Worm (Caenorhabditis elegans) whole organism, L4 larva: ENCODE measurements around the gene ZK757.1.

Source experiments
- D1046.2 ChIP-seq: fragments of 200-800 bp; sonication (Bioruptor generic); IDR thresholded peaks from 2 replicates; pipeline ENCODE4 v1.3.6; 2022; ENCODE audit warnings: missing genetic modification characterization, missing compliant biosample characterization
- F44E2.7 ChIP-seq: fragments of 200-800 bp; sonication (Bioruptor generic); IDR thresholded peaks from 2 replicates; pipeline ENCODE4 v2.1.2; 2022; ENCODE audit warnings: missing genetic modification characterization, missing compliant biosample characterization
- T20F7.1 ChIP-seq: fragments of 200-800 bp; sonication (Bioruptor generic); optimal IDR thresholded peaks from 2 replicates; lab custom pipeline; 2018; ENCODE audit warnings: mild to moderate bottlenecking, missing genetic modification characterization, missing compliant biosample characterization
- ZK337.2 ChIP-seq: fragments of 200-800 bp; sonication (Bioruptor generic); IDR thresholded peaks from 2 replicates; pipeline ENCODE4 v1.3.6; 2022; ENCODE audit warnings: missing genetic modification reagents, missing genetic modification characterization, missing compliant biosample characterization
- ZK546.5 ChIP-seq, 2 experiments: sonication (generic microtip); optimal IDR thresholded peaks; 2 replicates each; lab custom pipeline; 2017; ENCODE audit warnings: missing biosample characterization in 2 of 2, missing genetic modification characterization in 2 of 2
- ama-1 ChIP-seq: fragments of 150-350 bp; optimal IDR thresholded peaks from 2 replicates; lab custom pipeline; 2014; ENCODE audit warnings: inconsistent platforms, mixed read lengths
- arid-1 ChIP-seq: fragments of 200-800 bp; sonication (Bioruptor generic); conservative IDR thresholded peaks from 2 replicates; pipeline ENCODE4 v1.3.6; 2022; ENCODE audit warnings: missing genetic modification reagents, missing genetic modification characterization, missing compliant biosample characterization
- attf-4 ChIP-seq: sonication (generic microtip); optimal IDR thresholded peaks from 3 replicates; lab custom pipeline; 2017; ENCODE audit warnings: missing biosample characterization, missing genetic modification characterization
- ceh-28 ChIP-seq: fragments of 150-350 bp; optimal IDR thresholded peaks from 2 replicates; lab custom pipeline; 2014; ENCODE audit warnings: missing biosample characterization, missing genetic modification reagents, missing genetic modification characterization
- ceh-44 ChIP-seq: fragments of 200-800 bp; sonication (Bioruptor generic); IDR thresholded peaks from 2 replicates; pipeline ENCODE4 v1.3.6; 2022; ENCODE audit warnings: missing genetic modification reagents, missing genetic modification characterization, missing compliant biosample characterization
- ceh-62 ChIP-seq: sonication (generic microtip); optimal IDR thresholded peaks from 2 replicates; lab custom pipeline; 2017; ENCODE audit warnings: missing biosample characterization, missing genetic modification characterization
- ces-1 ChIP-seq: fragments of 150-350 bp; sonication (generic microtip); optimal IDR thresholded peaks from 4 replicates; lab custom pipeline; 2014; ENCODE audit warnings: missing biosample characterization, missing genetic modification reagents, missing genetic modification characterization
- cey-2 ChIP-seq: sonication (generic microtip); optimal IDR thresholded peaks from 3 replicates; lab custom pipeline; 2017; ENCODE audit warnings: missing genetic modification characterization, mild to moderate bottlenecking, missing compliant biosample characterization, antibody characterized with exemption, borderline replicate concordance; ENCODE audit not compliant: insufficient read depth
- daf-16 ChIP-seq, 3 experiments: sonication (generic microtip); optimal IDR thresholded peaks; 2 replicates each; lab custom pipeline; 2016 to 2017; ENCODE audit warnings: missing genetic modification characterization in 3 of 3, missing genetic modification reagents in 3 of 3, mild to moderate bottlenecking in 2 of 3, missing compliant biosample characterization in 2 of 3, missing biosample characterization in 1 of 3, moderate library complexity in 1 of 3
- dmd-6 ChIP-seq: fragments of 200-800 bp; sonication (Bioruptor generic); IDR thresholded peaks from 2 replicates; pipeline ENCODE4 v1.3.6; 2022; ENCODE audit warnings: missing genetic modification reagents, missing genetic modification characterization, missing compliant biosample characterization
- dmd-8 ChIP-seq: fragments of 200-800 bp; sonication (Bioruptor generic); IDR thresholded peaks from 2 replicates; pipeline ENCODE4 v1.3.6; 2022; ENCODE audit warnings: missing genetic modification characterization, missing compliant biosample characterization
- dve-1 ChIP-seq: sonication (generic microtip); optimal IDR thresholded peaks from 2 replicates; lab custom pipeline; 2017; ENCODE audit warnings: antibody characterized with exemption, mild to moderate bottlenecking, missing genetic modification characterization, missing compliant biosample characterization; ENCODE audit not compliant: insufficient read depth
- egl-27 ChIP-seq: sonication (generic microtip); optimal IDR thresholded peaks from 3 replicates; lab custom pipeline; 2017; ENCODE audit warnings: missing biosample characterization, missing genetic modification reagents, missing genetic modification characterization
- egl-43 ChIP-seq: fragments of 200-800 bp; sonication (Bioruptor generic); IDR thresholded peaks from 2 replicates; pipeline ENCODE4 v1.3.6; 2022; ENCODE audit warnings: missing genetic modification reagents, missing genetic modification characterization, missing compliant biosample characterization
- fos-1 ChIP-seq: fragments of 150-350 bp; optimal IDR thresholded peaks from 2 replicates; lab custom pipeline; 2014; ENCODE audit warnings: missing biosample characterization, missing genetic modification characterization
- hlh-30 ChIP-seq: sonication (generic microtip); optimal IDR thresholded peaks from 2 replicates; lab custom pipeline; 2017; ENCODE audit warnings: antibody characterized with exemption, mild to moderate bottlenecking, missing genetic modification characterization, missing compliant biosample characterization; ENCODE audit not compliant: insufficient read depth
- lin-1 ChIP-seq: fragments of 200-800 bp; sonication (Bioruptor generic); IDR thresholded peaks from 2 replicates; pipeline ENCODE4 v1.3.6; 2022; ENCODE audit warnings: missing genetic modification reagents, missing genetic modification characterization, missing compliant biosample characterization
- lin-15B ChIP-seq: fragments of 150-350 bp; sonication (generic microtip); optimal IDR thresholded peaks from 3 replicates; lab custom pipeline; 2014; ENCODE audit warnings: missing biosample characterization, missing genetic modification characterization
- mep-1 ChIP-seq: fragments of 150-350 bp; sonication (generic microtip); optimal IDR thresholded peaks from 3 replicates; lab custom pipeline; 2014; ENCODE audit warnings: missing biosample characterization, missing genetic modification characterization
- mxl-2 ChIP-seq: fragments of 200-800 bp; sonication (Bioruptor generic); conservative IDR thresholded peaks from 2 replicates; pipeline ENCODE4 v1.3.6; 2022; ENCODE audit warnings: missing genetic modification reagents, missing genetic modification characterization, missing compliant biosample characterization
- nhr-11 ChIP-seq: fragments of 150-350 bp; optimal IDR thresholded peaks from 2 replicates; lab custom pipeline; 2014; ENCODE audit warnings: missing biosample characterization, missing genetic modification characterization
- nhr-111 ChIP-seq: fragments of 200-800 bp; sonication (Bioruptor generic); optimal IDR thresholded peaks from 2 replicates; lab custom pipeline; 2018; ENCODE audit warnings: mild to moderate bottlenecking, missing genetic modification characterization, missing compliant biosample characterization
- nhr-42 ChIP-seq: fragments of 200-800 bp; sonication (Bioruptor generic); IDR thresholded peaks from 2 replicates; pipeline ENCODE4 v1.3.6; 2022; ENCODE audit warnings: missing genetic modification characterization, missing compliant biosample characterization
- nhr-48 ChIP-seq: sonication (generic microtip); optimal IDR thresholded peaks from 2 replicates; lab custom pipeline; 2016; ENCODE audit warnings: mild to moderate bottlenecking, missing genetic modification characterization, missing compliant biosample characterization
- pha-4 ChIP-seq, 2 experiments: fragments of 150-350 bp in 1 of 2; fragments of 200-800 bp in 1 of 2; sonication (Bioruptor generic) in 1 of 2; IDR thresholded peaks in 1 of 2; optimal IDR thresholded peaks in 1 of 2; 2 replicates each; pipeline versions ENCODE4 v1.3.6 to Lab custom; 2014 to 2022; ENCODE audit warnings: missing genetic modification characterization in 2 of 2, missing genetic modification reagents in 2 of 2, missing biosample characterization in 1 of 2, missing compliant biosample characterization in 1 of 2
- php-3 ChIP-seq: fragments of 200-800 bp; sonication (Bioruptor generic); IDR thresholded peaks from 2 replicates; pipeline ENCODE4 v1.3.6; 2022; ENCODE audit warnings: missing genetic modification reagents, missing genetic modification characterization, missing compliant biosample characterization
- pqm-1 ChIP-seq: sonication (generic microtip); optimal IDR thresholded peaks from 2 replicates; lab custom pipeline; 2017; ENCODE audit warnings: missing biosample characterization, missing genetic modification characterization
- snpc-4 ChIP-seq: fragments of 150-350 bp; optimal IDR thresholded peaks from 2 replicates; lab custom pipeline; 2014; ENCODE audit warnings: missing biosample characterization, missing genetic modification characterization
- spr-1 ChIP-seq: sonication (generic microtip); optimal IDR thresholded peaks from 2 replicates; lab custom pipeline; 2016; ENCODE audit warnings: mild to moderate bottlenecking, missing genetic modification characterization, missing compliant biosample characterization
- spr-3 ChIP-seq: fragments of 200-800 bp; sonication (Bioruptor generic); optimal IDR thresholded peaks from 2 replicates; lab custom pipeline; 2018; ENCODE audit warnings: mild to moderate bottlenecking, missing genetic modification characterization, missing compliant biosample characterization
- tra-1 ChIP-seq: fragments of 200-800 bp; sonication (Bioruptor generic); IDR thresholded peaks from 2 replicates; pipeline ENCODE4 v1.3.6; 2022; ENCODE audit warnings: missing genetic modification reagents, missing genetic modification characterization, missing compliant biosample characterization
- unc-39 ChIP-seq: sonication (generic microtip); optimal IDR thresholded peaks from 2 replicates; lab custom pipeline; 2017; ENCODE audit warnings: missing biosample characterization, missing genetic modification characterization
- unc-62 ChIP-seq, 3 experiments: fragments of 150-350 bp in 1 of 3; sonication (generic microtip); optimal IDR thresholded peaks in 2 of 3; peaks in 1 of 3; 1 replicate in 1 of 3; 2 replicates in 2 of 3; lab custom pipeline; 2014 to 2017; ENCODE audit warnings: missing biosample characterization in 3 of 3, missing genetic modification characterization in 3 of 3, missing genetic modification reagents in 3 of 3, missing genotype in 1 of 3

Gene ZK757.1

ce11 chrIII:9861470-9862342 lies 9.2 kb downstream of the ZK757.1 start (continued):
- TF ChIP-seq ceh-44 (GFP tag; lab: Robert Waterston, UW) = peak; percentile 82
- TF ChIP-seq nhr-42 (GFP tag; lab: Robert Waterston, UW) = peak; percentile 67; the same call in 1 of the 2 replicates
- peak; percentile 34 for TF ChIP-seq nhr-48 (tag; lab: Kevin White, UChicago)
- no peak for TF ChIP-seq fos-1 (tag; lab: Kevin White, UChicago)
- TF ChIP-seq snpc-4 (tag; lab: Kevin White, UChicago) = no peak
- TF ChIP-seq dmd-6 (GFP tag; lab: Robert Waterston, UW) = peak; percentile 71
- peak; percentile 67 for TF ChIP-seq lin-1
- no peak for TF ChIP-seq attf-4
- peak in 1 of 2 experiments; percentile 18 for TF ChIP-seq daf-16 (GFP tag; optimal IDR thresholded peaks at IDR 0.05; lab: Kevin White, UChicago)
- TF ChIP-seq daf-16 (tag; optimal IDR thresholded peaks at IDR 0.05; lab: Kevin White, UChicago) = peak; percentile 40
- TF ChIP-seq mep-1 = peak; percentile 68
- TF ChIP-seq php-3 (GFP tag; lab: Robert Waterston, UW) = peak; percentile 73
- TF ChIP-seq hlh-30 (tag; lab: Kevin White, UChicago) = peak; percentile 71
- TF ChIP-seq dve-1 = peak; percentile 17
- peak; percentile 8 for TF ChIP-seq spr-3 (GFP tag; lab: Kevin White, UChicago)
- TF ChIP-seq F44E2.7 (GFP tag; lab: Robert Waterston, UW) = peak; percentile 89; the same call in 1 of the 2 replicates
- TF ChIP-seq ceh-62 (tag; lab: Kevin White, UChicago) = no peak
- TF ChIP-seq dmd-8 (GFP tag; lab: Robert Waterston, UW) = peak; percentile 97
- TF ChIP-seq ama-1 (lab: Kevin White, UChicago) = no peak
- TF ChIP-seq cey-2 = no peak
- TF ChIP-seq egl-43 = peak; percentile 94
- TF ChIP-seq nhr-111 (GFP tag; lab: Kevin White, UChicago) = peak; percentile 48
- TF ChIP-seq ceh-28 (tag; lab: Kevin White, UChicago) = no peak
- no peak for TF ChIP-seq unc-39 (tag; lab: Kevin White, UChicago)
- peak; percentile 84 for TF ChIP-seq tra-1 (GFP tag; lab: Robert Waterston, UW)
- peak; percentile 5 for TF ChIP-seq nhr-11 (tag; lab: Kevin White, UChicago)
- no peak for TF ChIP-seq D1046.2 (GFP tag; lab: Robert Waterston, UW)
- peak; percentile 83 for TF ChIP-seq arid-1
- TF ChIP-seq ces-1 = no peak
- TF ChIP-seq T20F7.1 (GFP tag; lab: Kevin White, UChicago) = peak; percentile 37
- no peak for TF ChIP-seq pqm-1 (tag; lab: Kevin White, UChicago)
- TF ChIP-seq egl-27 (tag; lab: Kevin White, UChicago) = no peak
- TF ChIP-seq ZK546.5 (tag; optimal IDR thresholded peaks at IDR 0.05; lab: Kevin White, UChicago) = no peak
- no peak for TF ChIP-seq lin-15B (tag; lab: Kevin White, UChicago)
- TF ChIP-seq spr-1 (tag; lab: Kevin White, UChicago) = no peak
- TF ChIP-seq unc-62 (GFP tag; optimal IDR thresholded peaks at IDR 0.05 in 1 of 2; lab: Kevin White, UChicago) = peak in 1 of 2 experiments; percentile 96
- no peak for TF ChIP-seq unc-62 (tag; optimal IDR thresholded peaks at IDR 0.05; lab: Kevin White, UChicago)
- TF ChIP-seq mxl-2 (GFP tag; lab: Robert Waterston, UW) = peak; percentile 75; the same call in 1 of the 2 replicates
- peak; percentile 81; the same call in 1 of the 2 replicates for TF ChIP-seq pha-4 (GFP tag; IDR thresholded peaks at IDR 0.05; lab: Robert Waterston, UW)
- TF ChIP-seq pha-4 (tag; optimal IDR thresholded peaks at IDR 0.05; lab: Kevin White, UChicago) = no peak
- peak; percentile 85 for TF ChIP-seq ZK337.2 (GFP tag; lab: Robert Waterston, UW)
